Worm (Caenorhabditis elegans): ENCODE data around the gene nas-20.
"Not testable (repeated sequence)": the region's sequence is repeated elsewhere in the genome, so short reads cannot be mapped to it uniquely, and the experiment has no call there.

The nas-20 gene

ce11 chrV:11492456-11492855, 20.3 kb upstream of the nas-20 start, which contains the start of gene T11F9.21:
TSS of gene T11F9.21 (plus strand) at chrV:11492756.
- no peak for TF ChIP-seq unc-62 (GFP tag; optimal IDR thresholded peaks at IDR 0.05)

ce11 chrV:11490382-11490781, 18.3 kb upstream of the nas-20 start, which contains the start of gene dhs-19:
TSS of gene dhs-19 (minus strand) at chrV:11490482.
- no peak for TF ChIP-seq unc-62 (GFP tag; optimal IDR thresholded peaks at IDR 0.05)

- TF ChIP-seq unc-62 (GFP tag; optimal IDR thresholded peaks at IDR 0.05) = no peak
Observed at ce11 chrV:11488288-11488687, 16.2 kb upstream of the nas-20 start.

ce11 chrV:11486680-11487079, 14.6 kb upstream of the nas-20 start, which contains the start of gene T11F9.10:
TSS of gene T11F9.10 (plus strand) at chrV:11486980.
- TF ChIP-seq unc-62 (GFP tag; optimal IDR thresholded peaks at IDR 0.05) = no peak

ce11 chrV:11485558-11485957, 13.4 kb upstream of the nas-20 start, which contains the start of gene srh-1:
TSS of gene srh-1 (plus strand) at chrV:11485858.
- TF ChIP-seq unc-62 (GFP tag; optimal IDR thresholded peaks at IDR 0.05) = no peak

ce11 chrV:11484404-11484803, 12.3 kb upstream of the nas-20 start:
- TF ChIP-seq unc-62 (GFP tag; optimal IDR thresholded peaks at IDR 0.05) = no peak

- not testable (repeated sequence) for TF ChIP-seq unc-62 (GFP tag; optimal IDR thresholded peaks at IDR 0.05)
Observed at ce11 chrV:11483580-11484092, 11.5 kb upstream of the nas-20 start, which contains the start of gene col-157. TSS of gene col-157 (plus strand) at chrV:11484042.

- not testable (repeated sequence) for TF ChIP-seq unc-62 (GFP tag; optimal IDR thresholded peaks at IDR 0.05)
Observed at ce11 chrV:11480734-11481133, 8.6 kb upstream of the nas-20 start, which contains the start of gene T11F9.14. TSS of gene T11F9.14 (minus strand) at chrV:11480834.

- TF ChIP-seq unc-62 (GFP tag; optimal IDR thresholded peaks at IDR 0.05) = no peak
Observed at ce11 chrV:11479406-11479805, 7.3 kb upstream of the nas-20 start, which contains the start of gene T11F9.22. TSS of gene T11F9.22 (plus strand) at chrV:11479706.

ce11 chrV:11475638-11476037, 3.5 kb upstream of the nas-20 start, which contains the start of gene T11F9.7:
TSS of gene T11F9.7 (plus strand) at chrV:11475938.
- not testable (repeated sequence) for TF ChIP-seq unc-62 (GFP tag; optimal IDR thresholded peaks at IDR 0.05)

- TF ChIP-seq unc-62 (GFP tag; optimal IDR thresholded peaks at IDR 0.05) = no peak
Observed at ce11 chrV:11474399-11474798, 2.3 kb upstream of the nas-20 start, which contains the start of gene nas-22. TSS of gene nas-22 (plus strand) at chrV:11474699.

- no peak for TF ChIP-seq unc-62 (GFP tag; optimal IDR thresholded peaks at IDR 0.05)
Observed at ce11 chrV:11470210-11470713, 1.8 kb downstream of the nas-20 start, which contains the start of gene aat-6. TSS of gene aat-6 (minus strand) at chrV:11470663.

- no peak for TF ChIP-seq unc-62 (GFP tag; optimal IDR thresholded peaks at IDR 0.05)
Observed at ce11 chrV:11462963-11463453, 9.1 kb downstream of the nas-20 start, which contains the start of gene zipt-16. TSS of gene zipt-16 (plus strand) at chrV:11463013.

ce11 chrV:11459255-11459654, 12.9 kb downstream of the nas-20 start, which contains the start of gene T11F9.1:
TSS of gene T11F9.1 (plus strand) at chrV:11459555.
- no peak for TF ChIP-seq unc-62 (GFP tag; optimal IDR thresholded peaks at IDR 0.05)

- no peak for TF ChIP-seq unc-62 (GFP tag; optimal IDR thresholded peaks at IDR 0.05)
Observed at ce11 chrV:11454917-11455316, 17.2 kb downstream of the nas-20 start.

- TF ChIP-seq unc-62 (GFP tag; optimal IDR thresholded peaks at IDR 0.05) = no peak
Observed at ce11 chrV:11450257-11450656, 21.9 kb downstream of the nas-20 start, which contains the start of gene col-156. TSS of gene col-156 (minus strand) at chrV:11450357.

- no peak for TF ChIP-seq unc-62 (GFP tag; optimal IDR thresholded peaks at IDR 0.05)
Observed at ce11 chrV:11449404-11449803, 22.7 kb downstream of the nas-20 start.
